Worm (Caenorhabditis elegans) whole organism, L1 larva: ENCODE results near the gene C45G9.4.

Source experiments
- C34B4.2 ChIP-seq: sonication (generic microtip); optimal IDR thresholded peaks from 2 replicates; lab custom pipeline; 2017; ENCODE audit warnings: mild to moderate bottlenecking, missing genetic modification characterization, missing compliant biosample characterization
- Y116A8C.19 ChIP-seq: sonication (generic microtip); optimal IDR thresholded peaks from 2 replicates; lab custom pipeline; 2016; ENCODE audit warnings: missing compliant biosample characterization, missing genetic modification characterization, borderline replicate concordance
- alr-1 ChIP-seq: fragments of 200-800 bp; sonication (Bioruptor generic); optimal IDR thresholded peaks from 2 replicates; lab custom pipeline; 2018; ENCODE audit warnings: borderline replicate concordance, mild to moderate bottlenecking, missing genetic modification characterization, missing compliant biosample characterization
- aly-2 ChIP-seq: fragments of 150-350 bp; optimal IDR thresholded peaks from 2 replicates; lab custom pipeline; 2014; ENCODE audit warnings: missing biosample characterization, missing genetic modification characterization
- ama-1 ChIP-seq: fragments of 150-350 bp; optimal IDR thresholded peaks from 2 replicates; lab custom pipeline; 2014
- blmp-1 ChIP-seq: fragments of 150-350 bp; optimal IDR thresholded peaks from 2 replicates; lab custom pipeline; 2014; ENCODE audit warnings: missing biosample characterization, missing genetic modification characterization
- ceh-8 ChIP-seq: fragments of 200-800 bp; sonication (Bioruptor generic); optimal IDR thresholded peaks from 2 replicates; lab custom pipeline; 2018; ENCODE audit warnings: mild to moderate bottlenecking, missing genetic modification characterization, moderate library complexity, missing compliant biosample characterization
- ceh-82 ChIP-seq, 3 experiments: fragments of 150-350 bp in 1 of 3; sonication (generic microtip) in 2 of 3; optimal IDR thresholded peaks; 2 replicates each; lab custom pipeline; 2014 to 2017; ENCODE audit warnings: missing biosample characterization in 3 of 3, missing genetic modification characterization in 3 of 3
- ceh-88 ChIP-seq: fragments of 200-800 bp; sonication (Bioruptor generic); IDR thresholded peaks from 2 replicates; pipeline ENCODE4 v1.3.6; 2022; ENCODE audit warnings: missing genetic modification characterization, missing compliant biosample characterization
- ces-1 ChIP-seq: fragments of 150-350 bp; optimal IDR thresholded peaks from 2 replicates; lab custom pipeline; 2014; ENCODE audit warnings: missing biosample characterization, missing genetic modification reagents, missing genetic modification characterization
- efl-1 ChIP-seq, 4 experiments: fragments of 150-350 bp; optimal IDR thresholded peaks in 3 of 4; peaks in 1 of 4; 1 replicate in 1 of 4; 2 replicates in 3 of 4; lab custom pipeline; 2014; ENCODE audit warnings: missing biosample characterization in 2 of 4, missing genetic modification characterization in 2 of 4, missing genetic modification reagents in 2 of 4
- egl-13 ChIP-seq: sonication (generic microtip); optimal IDR thresholded peaks from 2 replicates; lab custom pipeline; 2016; ENCODE audit warnings: missing genotype, missing genetic modification reagents, missing genetic modification characterization, missing compliant biosample characterization
- elt-2 ChIP-seq: sonication (generic microtip); optimal IDR thresholded peaks from 2 replicates; lab custom pipeline; 2016; ENCODE audit warnings: missing genetic modification characterization, mild to moderate bottlenecking, inconsistent platforms, missing compliant biosample characterization, missing genetic modification reagents
- elt-3 ChIP-seq, 6 experiments: fragments of 150-350 bp in 1 of 6; sonication (generic microtip); optimal IDR thresholded peaks; 2 replicates each; lab custom pipeline; 2017 to 2018; ENCODE audit warnings: missing biosample characterization in 6 of 6, missing genetic modification characterization in 6 of 6, inconsistent platforms in 1 of 6
- fkh-10 ChIP-seq: sonication (generic microtip); optimal IDR thresholded peaks from 2 replicates; lab custom pipeline; 2017; ENCODE audit warnings: missing biosample characterization, missing genetic modification reagents, missing genetic modification characterization
- fkh-4 ChIP-seq: sonication (generic microtip); optimal IDR thresholded peaks from 2 replicates; lab custom pipeline; 2016; ENCODE audit warnings: missing compliant biosample characterization, missing genetic modification characterization, borderline replicate concordance
- fkh-8 ChIP-seq: sonication (generic microtip); optimal IDR thresholded peaks from 2 replicates; lab custom pipeline; 2016; ENCODE audit warnings: mild to moderate bottlenecking, missing genetic modification characterization, missing compliant biosample characterization
- fos-1 ChIP-seq: fragments of 150-350 bp; optimal IDR thresholded peaks from 2 replicates; lab custom pipeline; 2014; ENCODE audit warnings: missing biosample characterization, missing genetic modification characterization
- hlh-4 ChIP-seq: sonication (generic microtip); optimal IDR thresholded peaks from 2 replicates; lab custom pipeline; 2016; ENCODE audit warnings: mild to moderate bottlenecking, missing genetic modification characterization, missing compliant biosample characterization
- hpl-2 ChIP-seq: fragments of 150-350 bp; optimal IDR thresholded peaks from 2 replicates; lab custom pipeline; 2014; ENCODE audit warnings: missing biosample characterization, missing genetic modification reagents, missing genetic modification characterization
- isw-1 ChIP-seq: fragments of 200-800 bp; sonication (Bioruptor generic); IDR thresholded peaks from 2 replicates; pipeline ENCODE4 v1.3.6; 2022; ENCODE audit warnings: missing genetic modification characterization, missing compliant biosample characterization
- jun-1 ChIP-seq: fragments of 150-350 bp; optimal IDR thresholded peaks from 2 replicates; lab custom pipeline; 2014; ENCODE audit warnings: missing biosample characterization, missing genetic modification reagents, missing genetic modification characterization
- lin-14 ChIP-seq: fragments of 200-800 bp; sonication (Bioruptor generic); optimal IDR thresholded peaks from 2 replicates; lab custom pipeline; 2018; ENCODE audit warnings: mild to moderate bottlenecking, missing genetic modification characterization, moderate library complexity, missing compliant biosample characterization
- lin-39 ChIP-seq: fragments of 150-350 bp; optimal IDR thresholded peaks from 2 replicates; lab custom pipeline; 2014; ENCODE audit warnings: missing biosample characterization, missing genetic modification reagents, missing genetic modification characterization
- lir-3 ChIP-seq: sonication (generic microtip); optimal IDR thresholded peaks from 2 replicates; lab custom pipeline; 2016; ENCODE audit warnings: mild to moderate bottlenecking, missing genetic modification characterization, moderate library complexity, missing compliant biosample characterization; ENCODE audit not compliant: poor library complexity
- lsy-2 ChIP-seq, 2 experiments: fragments of 150-350 bp; optimal IDR thresholded peaks; 2 replicates each; lab custom pipeline; 2014; ENCODE audit warnings: missing biosample characterization in 2 of 2, missing genetic modification characterization in 2 of 2
- mdl-1 ChIP-seq, 2 experiments: fragments of 150-350 bp; optimal IDR thresholded peaks; 2 replicates each; lab custom pipeline; 2014 to 2017; ENCODE audit warnings: missing biosample characterization in 2 of 2, missing genetic modification characterization in 2 of 2, inconsistent platforms in 1 of 2
- mep-1 ChIP-seq: fragments of 150-350 bp; optimal IDR thresholded peaks from 2 replicates; lab custom pipeline; 2014; ENCODE audit warnings: missing biosample characterization, missing genetic modification characterization
- nhr-12 ChIP-seq: sonication (generic microtip); optimal IDR thresholded peaks from 2 replicates; lab custom pipeline; 2017; ENCODE audit warnings: missing biosample characterization, missing genetic modification characterization
- nhr-20 ChIP-seq: sonication (generic microtip); optimal IDR thresholded peaks from 2 replicates; lab custom pipeline; 2016; ENCODE audit warnings: mild to moderate bottlenecking, missing genetic modification characterization, missing compliant biosample characterization
- nhr-47 ChIP-seq: sonication (generic microtip); optimal IDR thresholded peaks from 2 replicates; lab custom pipeline; 2016; ENCODE audit warnings: mild to moderate bottlenecking, missing genetic modification characterization, moderate library complexity, missing compliant biosample characterization
- nhr-71 ChIP-seq: sonication (generic microtip); optimal IDR thresholded peaks from 2 replicates; lab custom pipeline; 2016; ENCODE audit warnings: mild to moderate bottlenecking, missing genetic modification characterization, moderate library complexity, missing compliant biosample characterization
- nhr-76 ChIP-seq: sonication (generic microtip); optimal IDR thresholded peaks from 2 replicates; lab custom pipeline; 2017; ENCODE audit warnings: missing biosample characterization, missing genetic modification characterization
- nhr-77 ChIP-seq: fragments of 150-350 bp; optimal IDR thresholded peaks from 2 replicates; lab custom pipeline; 2014; ENCODE audit warnings: missing biosample characterization, missing genetic modification characterization
- pag-3 ChIP-seq: sonication (generic microtip); optimal IDR thresholded peaks from 2 replicates; lab custom pipeline; 2017; ENCODE audit warnings: missing genetic modification characterization, mild to moderate bottlenecking, missing compliant biosample characterization, antibody characterized with exemption, borderline replicate concordance; ENCODE audit not compliant: insufficient read depth
- pax-3 ChIP-seq: fragments of 200-800 bp; sonication (Bioruptor generic); optimal IDR thresholded peaks from 2 replicates; lab custom pipeline; 2018; ENCODE audit warnings: mild to moderate bottlenecking, missing genetic modification characterization, moderate library complexity, missing compliant biosample characterization
- rnt-1 ChIP-seq: sonication (generic microtip); optimal IDR thresholded peaks from 2 replicates; lab custom pipeline; 2016; ENCODE audit warnings: mild to moderate bottlenecking, missing genetic modification characterization, moderate library complexity, missing compliant biosample characterization
- skn-1 ChIP-seq: fragments of 150-350 bp; optimal IDR thresholded peaks from 2 replicates; lab custom pipeline; 2014; ENCODE audit warnings: missing biosample characterization, missing genetic modification characterization
- snpc-4 ChIP-seq: fragments of 150-350 bp; optimal IDR thresholded peaks from 2 replicates; lab custom pipeline; 2014; ENCODE audit warnings: missing biosample characterization, missing genetic modification characterization
- snu-23 ChIP-seq: sonication (generic microtip); optimal IDR thresholded peaks from 2 replicates; lab custom pipeline; 2016; ENCODE audit warnings: missing genetic modification characterization, missing compliant biosample characterization
- sup-37 ChIP-seq: fragments of 200-800 bp; sonication (Bioruptor generic); optimal IDR thresholded peaks from 2 replicates; lab custom pipeline; 2018; ENCODE audit warnings: mild to moderate bottlenecking, missing genetic modification characterization, missing compliant biosample characterization
- swsn-7 ChIP-seq: sonication (generic microtip); optimal IDR thresholded peaks from 2 replicates; lab custom pipeline; 2016; ENCODE audit warnings: missing genetic modification characterization, missing compliant biosample characterization
- tbx-2 ChIP-seq: sonication (generic microtip); optimal IDR thresholded peaks from 2 replicates; lab custom pipeline; 2016; ENCODE audit warnings: missing genetic modification characterization, missing compliant biosample characterization
- tlp-1 ChIP-seq: fragments of 150-350 bp; optimal IDR thresholded peaks from 2 replicates; lab custom pipeline; 2014; ENCODE audit warnings: missing biosample characterization, missing genetic modification characterization
- unc-130 ChIP-seq: fragments of 150-350 bp; optimal IDR thresholded peaks from 2 replicates; lab custom pipeline; 2017; ENCODE audit warnings: missing biosample characterization, missing genetic modification characterization, inconsistent platforms
- unc-30 ChIP-seq: sonication (generic microtip); optimal IDR thresholded peaks from 2 replicates; lab custom pipeline; 2017; ENCODE audit warnings: missing biosample characterization, missing genetic modification characterization
- xbp-1 ChIP-seq: sonication (generic microtip); optimal IDR thresholded peaks from 2 replicates; lab custom pipeline; 2016; ENCODE audit warnings: missing genetic modification characterization, missing compliant biosample characterization
- zag-1 ChIP-seq: fragments of 150-350 bp; optimal IDR thresholded peaks from 2 replicates; lab custom pipeline; 2014; ENCODE audit warnings: missing biosample characterization, missing genetic modification characterization
- zip-4 ChIP-seq: fragments of 200-800 bp; sonication (Bioruptor generic); optimal IDR thresholded peaks from 2 replicates; lab custom pipeline; 2018; ENCODE audit warnings: mild to moderate bottlenecking, missing genetic modification characterization, moderate library complexity, missing compliant biosample characterization
- ztf-11 ChIP-seq, 2 experiments: sonication (generic microtip); optimal IDR thresholded peaks; 2 replicates each; lab custom pipeline; 2016 to 2017; ENCODE audit warnings: missing genetic modification characterization in 2 of 2, missing biosample characterization in 1 of 2, missing compliant biosample characterization in 1 of 2
- ztf-4 ChIP-seq: fragments of 150-350 bp; optimal IDR thresholded peaks from 2 replicates; lab custom pipeline; 2014; ENCODE audit warnings: missing biosample characterization, missing genetic modification characterization

The C45G9.4 gene

DNA sequence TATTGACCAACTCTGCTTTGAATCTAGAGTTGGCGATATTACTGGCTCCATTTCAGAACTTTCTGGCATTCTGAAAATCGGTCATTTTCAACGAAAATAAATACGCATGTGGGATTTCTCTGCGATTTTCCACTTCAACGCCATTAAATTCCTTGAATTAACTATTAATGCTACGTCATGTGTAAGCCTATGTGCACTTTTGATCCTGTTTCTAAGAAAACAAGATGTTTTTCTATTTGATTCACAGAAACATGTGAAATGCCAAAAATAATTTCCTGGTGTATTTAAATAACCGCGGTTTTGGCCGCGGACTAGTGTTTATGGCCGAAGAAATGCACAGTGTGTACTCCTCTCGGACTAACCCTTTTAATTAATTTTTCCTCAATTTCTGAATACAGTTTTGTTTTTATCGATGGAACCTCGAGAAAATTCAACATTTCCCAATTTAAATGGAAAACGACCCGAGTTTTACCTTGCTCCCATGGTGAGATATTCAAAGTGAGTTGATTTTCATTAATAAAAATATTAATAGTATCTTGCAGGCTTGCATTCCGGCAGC lies 6.2 kb downstream of the C45G9.4 start, which contains the start of the genes C45G9.11 and C45G9.2 (continued):
- TF ChIP-seq fos-1 (tag; lab: Kevin White, UChicago) = peak; percentile 26
- peak; percentile 69 for TF ChIP-seq sup-37 (GFP tag; lab: Kevin White, UChicago)
- peak in 1 of 2 experiments; percentile 92 for TF ChIP-seq ztf-11 (tag; optimal IDR thresholded peaks at IDR 0.05; lab: Kevin White, UChicago)
- TF ChIP-seq snpc-4 (tag; lab: Kevin White, UChicago) = peak; percentile 63
- peak; percentile 88 for TF ChIP-seq pax-3 (tag; lab: Kevin White, UChicago)
- peak; percentile 85 for TF ChIP-seq snu-23 (GFP tag; lab: Kevin White, UChicago)
- peak; percentile 79 for TF ChIP-seq unc-130 (tag; lab: Kevin White, UChicago)
- TF ChIP-seq skn-1 (tag; lab: Kevin White, UChicago) = peak; percentile 19
- TF ChIP-seq pag-3 (tag; lab: Kevin White, UChicago) = no peak
- TF ChIP-seq nhr-76 = no peak
- no peak for TF ChIP-seq ces-1
- TF ChIP-seq lsy-2 (tag; optimal IDR thresholded peaks at IDR 0.05; lab: Kevin White, UChicago) = peak; percentile 78 to 85
- peak; percentile 90 for TF ChIP-seq nhr-47 (tag; lab: Kevin White, UChicago)
- TF ChIP-seq blmp-1 (tag; lab: Kevin White, UChicago) = peak; percentile 48
- peak; percentile 85 for TF ChIP-seq nhr-20 (tag; lab: Kevin White, UChicago)
- TF ChIP-seq isw-1 (GFP tag; lab: Robert Waterston, UW) = peak; percentile 62
- peak; percentile 90 for TF ChIP-seq tbx-2 (tag; lab: Kevin White, UChicago)
- TF ChIP-seq hpl-2 (GFP tag; lab: Kevin White, UChicago) = no peak
- TF ChIP-seq ceh-8 = peak; percentile 41
- peak; percentile 52 for TF ChIP-seq hlh-4 (tag; lab: Kevin White, UChicago)
- TF ChIP-seq Y116A8C.19 = peak; percentile 79
- TF ChIP-seq nhr-77 (tag; lab: Kevin White, UChicago) = peak; percentile 15
- peak; percentile 77 for TF ChIP-seq mep-1 (tag; lab: Kevin White, UChicago)
- peak in 1 of 2 experiments; percentile 38 for TF ChIP-seq mdl-1 (tag; optimal IDR thresholded peaks at IDR 0.05; lab: Kevin White, UChicago)
- no peak for TF ChIP-seq tlp-1 (tag; lab: Kevin White, UChicago)
- no peak for TF ChIP-seq zag-1 (tag; lab: Kevin White, UChicago)
- peak; percentile 47 to 52 (median 48) for TF ChIP-seq ceh-82 (tag; optimal IDR thresholded peaks at IDR 0.05; lab: Kevin White, UChicago)
- TF ChIP-seq elt-2 = peak; percentile 55
- no peak for TF ChIP-seq ztf-4 (tag; lab: Kevin White, UChicago)
- TF ChIP-seq efl-1 (optimal IDR thresholded peaks at IDR 0.05; lab: Kevin White, UChicago) = peak; percentile 79 to 94
- TF ChIP-seq efl-1 (GFP tag; optimal IDR thresholded peaks at IDR 0.05 in 1 of 2; lab: Kevin White, UChicago) = peak; percentile 94 to 99
- peak; percentile 85 for TF ChIP-seq xbp-1 (tag; lab: Kevin White, UChicago)
- TF ChIP-seq elt-3 (tag; optimal IDR thresholded peaks at IDR 0.05; lab: Kevin White, UChicago) = peak in 2 of 6 experiments; percentile 22 to 48
- peak; percentile 98 for TF ChIP-seq rnt-1
- peak; percentile 48 for TF ChIP-seq lin-39 (tag; lab: Kevin White, UChicago)
- TF ChIP-seq zip-4 = peak; percentile 18
- TF ChIP-seq alr-1 (tag; lab: Kevin White, UChicago) = no peak
- no peak for TF ChIP-seq unc-30
- peak; percentile 45 for TF ChIP-seq aly-2
- TF ChIP-seq lin-14 (GFP tag; lab: Kevin White, UChicago) = peak; percentile 78
- peak; percentile 87 for TF ChIP-seq egl-13 (tag; lab: Kevin White, UChicago)
- peak; percentile 78 for TF ChIP-seq swsn-7
- peak; percentile 90 for TF ChIP-seq nhr-71 (tag; lab: Kevin White, UChicago)
- peak; percentile 95 for TF ChIP-seq lir-3 (tag; lab: Kevin White, UChicago)
- no peak for TF ChIP-seq ama-1
- peak; percentile 16 for TF ChIP-seq C34B4.2 (tag; lab: Kevin White, UChicago)
- TF ChIP-seq fkh-8 = peak; percentile 68
- no peak for TF ChIP-seq nhr-12 (tag; lab: Kevin White, UChicago)
- TF ChIP-seq fkh-10 (GFP tag; lab: Kevin White, UChicago) = no peak
- peak; percentile 40; the same call in 1 of the 2 replicates for TF ChIP-seq ceh-88
- peak; percentile 93 for TF ChIP-seq fkh-4 (tag; lab: Kevin White, UChicago)
- TF ChIP-seq jun-1 (tag; lab: Kevin White, UChicago) = no peak
